Worm (Caenorhabditis elegans) whole organism, young adult: ENCODE measurements around the gene mig-10.

ENCODE experiments used
- ama-1 ChIP-seq, 3 experiments: fragments of 150-350 bp in 1 of 3; sonication (generic microtip) in 2 of 3; optimal IDR thresholded peaks; 2 replicates each; lab custom pipeline; 2014 to 2018; ENCODE audit warnings: missing biosample characterization in 2 of 3, missing genetic modification characterization in 2 of 3, missing genetic modification reagents in 2 of 3
- cebp-2 ChIP-seq: fragments of 200-800 bp; sonication (Bioruptor generic); IDR thresholded peaks from 2 replicates; pipeline ENCODE4 v1.3.6; 2022; ENCODE audit warnings: missing genetic modification characterization, missing compliant biosample characterization
- unc-62 ChIP-seq: fragments of 150-350 bp; optimal IDR thresholded peaks from 2 replicates; lab custom pipeline; 2014; ENCODE audit warnings: missing biosample characterization, missing genetic modification reagents, missing genetic modification characterization

DNA sequence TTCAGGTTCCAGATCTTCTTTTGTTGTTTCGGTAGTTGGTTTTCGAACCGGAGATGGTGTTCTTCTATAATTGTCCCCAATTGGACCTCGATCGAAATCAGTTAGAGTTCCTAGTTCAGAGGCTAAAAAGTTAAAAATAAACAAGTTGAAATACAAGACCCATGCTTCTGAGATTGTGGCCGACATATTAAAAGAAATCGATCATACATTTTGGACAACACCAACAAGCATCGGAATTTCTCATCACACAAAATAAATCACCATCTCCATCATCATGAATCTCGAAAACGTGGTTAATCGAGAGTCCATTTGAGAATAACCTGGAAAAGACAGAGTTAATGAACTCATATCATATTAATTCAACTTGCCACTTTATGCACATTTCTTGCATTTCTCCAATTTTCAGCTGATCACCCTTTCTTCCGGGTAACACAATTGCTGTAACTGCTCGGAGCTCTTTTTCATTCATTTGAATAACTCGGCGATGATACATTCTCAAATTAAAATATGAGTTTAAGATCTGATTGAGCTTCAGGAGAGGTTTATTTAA, 7.2 kb upstream of the mig-10 start, which contains the start of the genes mps-4 and F09G8.10:
- TF ChIP-seq ama-1 (optimal IDR thresholded peaks at IDR 0.05; lab: Kevin White, UChicago) = no peak
- TF ChIP-seq ama-1 (GFP tag; optimal IDR thresholded peaks at IDR 0.05; lab: Kevin White, UChicago) = no peak
- TF ChIP-seq unc-62 (GFP tag; lab: Kevin White, UChicago) = no peak
- no peak for TF ChIP-seq cebp-2 (GFP tag; lab: Robert Waterston, UW)
